Fruit fly (Drosophila melanogaster): ENCODE results near the gene Herc4.

DNA sequence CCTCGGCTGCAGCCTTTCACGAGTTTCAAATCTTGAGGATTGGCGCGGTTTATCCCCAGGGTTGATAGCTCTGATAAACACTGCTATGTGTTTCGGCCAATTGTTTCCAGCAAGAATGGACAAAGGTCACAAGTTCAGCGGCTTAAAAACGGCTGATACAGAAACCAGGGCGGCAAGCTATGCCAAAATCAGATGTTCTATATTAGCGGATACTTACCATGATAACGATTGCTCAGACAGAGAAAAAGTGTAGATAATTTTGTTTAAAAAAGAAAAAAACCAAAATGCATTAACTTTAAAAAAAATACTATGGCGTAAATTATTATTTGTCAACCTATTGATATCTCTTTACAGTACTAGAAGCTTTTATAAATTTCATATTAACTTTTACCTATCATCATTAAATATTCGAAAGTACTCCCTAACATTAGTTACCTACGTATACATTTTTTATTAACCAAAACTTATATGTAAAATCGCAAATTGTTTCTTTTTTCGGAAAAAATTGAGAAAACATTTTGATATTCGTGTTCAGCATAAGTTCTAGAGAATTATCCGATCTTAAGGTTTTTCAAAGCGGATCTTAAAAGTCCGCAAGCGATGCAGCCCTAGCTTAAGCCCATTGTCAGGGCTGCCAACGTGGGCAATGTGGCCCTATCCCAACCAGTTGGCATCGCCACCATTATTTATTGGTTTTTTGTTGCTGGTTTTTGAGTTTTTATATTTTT, at the start of gene Herc4, which contains the start of gene sturkopf:
- TF ChIP-seq CG11762 (GFP tag; optimal IDR thresholded peaks at IDR 0.05; ENCODE audit: insufficient read depth) (peak; percentile 57), esn (GFP tag; optimal IDR thresholded peaks at IDR 0.05) (peak; percentile 93), svp (GFP tag) (peak; percentile 97), CG6163 (GFP tag; IDR thresholded peaks at IDR 0.05) (peak; percentile 84), Sox15 (GFP tag; optimal IDR thresholded peaks at IDR 0.05) (peak; percentile 76), fd59A (GFP tag; optimal IDR thresholded peaks at IDR 0.05) (peak; percentile 71), ss (GFP tag; optimal IDR thresholded peaks at IDR 0.05) (peak; percentile 40 to 75)
